Fruit fly (Drosophila melanogaster) whole organism, wandering third instar larva: ENCODE results near the gene ScsbetaA.

Source experiments
- Dif ChIP-seq: fragments of 200-275, 200-300 bp; sonication (Bioruptor generic); optimal IDR thresholded peaks from 2 replicates; lab custom pipeline; 2018; ENCODE audit warnings: missing biosample characterization, missing genetic modification characterization; ENCODE audit not compliant: partially characterized antibody
- GATAd ChIP-seq: sonication (Bioruptor generic); optimal IDR thresholded peaks from 2 replicates; lab custom pipeline; 2016; ENCODE audit warnings: missing biosample characterization, missing genetic modification characterization
- Hr78 ChIP-seq: fragments of >200 bp; optimal IDR thresholded peaks from 2 replicates; lab custom pipeline; 2017; ENCODE audit warnings: missing biosample characterization, missing genetic modification characterization
- Myc ChIP-seq: fragments of >200 bp; optimal IDR thresholded peaks from 2 replicates; lab custom pipeline; 2017
- OdsH ChIP-seq: fragments of 200-800 bp; sonication (Bioruptor generic); optimal IDR thresholded peaks from 2 replicates; lab custom pipeline; 2016; ENCODE audit warnings: missing biosample characterization, mild to moderate bottlenecking, missing genetic modification characterization
- Rel ChIP-seq, 2 experiments: fragments of 200-800 bp; sonication (Bioruptor generic) in 1 of 2; optimal IDR thresholded peaks; 2 replicates in 1 of 2; 3 replicates in 1 of 2; lab custom pipeline; 2016 to 2019; ENCODE audit warnings: mild to moderate bottlenecking in 2 of 2, missing biosample characterization in 2 of 2, missing genetic modification characterization in 2 of 2, moderate library complexity in 1 of 2
- br ChIP-seq: fragments of 200-800 bp; sonication (Bioruptor generic); optimal IDR thresholded peaks from 2 replicates; lab custom pipeline; 2016; ENCODE audit warnings: missing biosample characterization, missing genetic modification characterization
- dsf ChIP-seq: sonication (Bioruptor generic); optimal IDR thresholded peaks from 2 replicates; lab custom pipeline; 2016; ENCODE audit warnings: missing biosample characterization, missing genetic modification characterization, borderline replicate concordance
- h ChIP-seq: fragments of 200-800 bp; sonication (Bioruptor generic); optimal IDR thresholded peaks from 3 replicates; lab custom pipeline; 2016; ENCODE audit warnings: missing biosample characterization, mild to moderate bottlenecking, missing genetic modification characterization
- psq ChIP-seq: fragments of 200-800 bp; sonication (Bioruptor generic); optimal IDR thresholded peaks from 3 replicates; lab custom pipeline; 2017; ENCODE audit warnings: missing biosample characterization, mild to moderate bottlenecking, missing genetic modification characterization, moderate library complexity

- peak; percentile 21 for TF ChIP-seq psq (GFP tag; lab: Kevin White, UChicago)
- TF ChIP-seq h (GFP tag; lab: Kevin White, UChicago), result peak; percentile 65
- no peak for TF ChIP-seq OdsH
- no peak for TF ChIP-seq GATAd (GFP tag; lab: Kevin White, UChicago)
- no peak for TF ChIP-seq Dif
- TF ChIP-seq Hr78, result no peak
- no peak for TF ChIP-seq dsf
- peak; percentile 35 for TF ChIP-seq Myc (lab: Kevin White, UChicago)
- TF ChIP-seq Rel (GFP tag; optimal IDR thresholded peaks at IDR 0.05; lab: Kevin White, UChicago), result no peak
- TF ChIP-seq Rel (tag; optimal IDR thresholded peaks at IDR 0.05; lab: Kevin White, UChicago), result peak; percentile 21
- TF ChIP-seq br, result peak; percentile 21
Observed at dm6 chr3R:8944866-8945265, 6.3 kb downstream of the ScsbetaA start, which contains the start of gene CG11964.
